Fruit fly (Drosophila melanogaster) whole organism, embryonic: ENCODE results near the gene Ufl1.
A peak's percentile ranks its signal among the peaks of the same experiment; 100 is the strongest.

Source experiments
- Awh ChIP-seq: fragments of 200-800 bp; sonication (Bioruptor generic); IDR thresholded peaks from 2 replicates; pipeline ENCODE4, ENCODE4 v1.3.6; 2022; ENCODE audit warnings: missing biosample characterization, missing genetic modification characterization
- CG10267 ChIP-seq: fragments of 200-800 bp; sonication (Bioruptor generic); optimal IDR thresholded peaks from 2 replicates; lab custom pipeline; 2018; ENCODE audit warnings: missing biosample characterization, mild to moderate bottlenecking, missing genetic modification characterization, moderate library complexity
- CG12155 ChIP-seq: fragments of 200-800 bp; sonication (Bioruptor generic); optimal IDR thresholded peaks from 3 replicates; lab custom pipeline; 2016; ENCODE audit warnings: missing biosample characterization, missing genetic modification characterization
- CG13287 ChIP-seq: fragments of 200-800 bp; sonication (Bioruptor generic); IDR thresholded peaks from 2 replicates; pipeline ENCODE4 v1.3.6; 2022; ENCODE audit warnings: missing biosample characterization, missing genetic modification characterization; ENCODE audit not compliant: partially characterized antibody
- CG13424 ChIP-seq: fragments of 200-800 bp; sonication (Bioruptor generic); optimal IDR thresholded peaks from 2 replicates; lab custom pipeline; 2019; ENCODE audit warnings: missing biosample characterization, mild to moderate bottlenecking, missing genetic modification characterization, moderate library complexity
- CG13624 ChIP-seq: fragments of 200-800 bp; sonication (Bioruptor generic); optimal IDR thresholded peaks from 2 replicates; lab custom pipeline; 2016; ENCODE audit warnings: missing biosample characterization, missing genetic modification characterization
- CG14965 ChIP-seq: fragments of 200-800 bp; sonication (Bioruptor generic); optimal IDR thresholded peaks from 2 replicates; lab custom pipeline; 2016; ENCODE audit warnings: missing biosample characterization, missing genetic modification characterization, borderline replicate concordance
- CG15011 ChIP-seq: fragments of 200-800 bp; sonication (Bioruptor generic); optimal IDR thresholded peaks from 3 replicates; lab custom pipeline; 2018; ENCODE audit warnings: missing biosample characterization, mild to moderate bottlenecking, missing genetic modification characterization
- CG17361 ChIP-seq: fragments of 200-800 bp; sonication (Bioruptor generic); IDR thresholded peaks from 3 replicates; pipeline ENCODE4 v1.3.6; 2022; ENCODE audit warnings: missing biosample characterization, missing genetic modification characterization
- CG18011 ChIP-seq: fragments of 200-800 bp; sonication (Bioruptor generic); optimal IDR thresholded peaks from 2 replicates; lab custom pipeline; 2017; ENCODE audit warnings: missing biosample characterization, missing genetic modification characterization, mild to moderate bottlenecking, moderate library complexity, missing genotype
- CG2129 ChIP-seq: fragments of 200-800 bp; sonication (Bioruptor generic); IDR thresholded peaks from 2 replicates; pipeline ENCODE4 v1.3.6; 2022; ENCODE audit warnings: missing biosample characterization, missing genetic modification characterization; ENCODE audit not compliant: partially characterized antibody
- CG31365 ChIP-seq: fragments of 200-800 bp; sonication (Bioruptor generic); optimal IDR thresholded peaks from 2 replicates; lab custom pipeline; 2018; ENCODE audit warnings: missing biosample characterization, mild to moderate bottlenecking, missing genetic modification characterization
- CG43689 ChIP-seq: fragments of 200-800 bp; sonication (Bioruptor generic); IDR thresholded peaks from 2 replicates; pipeline ENCODE4 v1.3.6; 2022; ENCODE audit warnings: missing biosample characterization, missing genetic modification characterization
- CG4707 ChIP-seq: fragments of 200-800 bp; sonication (Bioruptor generic); optimal IDR thresholded peaks from 2 replicates; lab custom pipeline; 2018; ENCODE audit warnings: missing biosample characterization, mild to moderate bottlenecking, missing genetic modification characterization, moderate library complexity
- CG4854 ChIP-seq: fragments of 200-800 bp; sonication (Bioruptor generic); optimal IDR thresholded peaks from 2 replicates; lab custom pipeline; 2016; ENCODE audit warnings: missing biosample characterization, missing genetic modification characterization, inconsistent platforms
- CG5953 ChIP-seq: fragments of 200-800 bp; sonication (Bioruptor generic); IDR thresholded peaks from 2 replicates; pipeline ENCODE4 v1.3.6; 2022; ENCODE audit warnings: missing biosample characterization, missing genetic modification characterization
- CG6175 ChIP-seq: fragments of 200-800 bp; sonication (Bioruptor generic); IDR thresholded peaks from 3 replicates; pipeline ENCODE4 v1.3.6; 2022; ENCODE audit warnings: missing biosample characterization, missing genetic modification characterization
- CG7963 ChIP-seq: fragments of 200-800 bp; sonication (Bioruptor generic); IDR thresholded peaks from 3 replicates; pipeline ENCODE4 v1.3.6; 2022; ENCODE audit warnings: missing biosample characterization, missing genetic modification characterization; ENCODE audit not compliant: partially characterized antibody
- D ChIP-seq, 2 experiments: fragments of 200-800 bp in 1 of 2; fragments of >200 bp in 1 of 2; sonication (Bioruptor generic) in 1 of 2; optimal IDR thresholded peaks; 2 replicates in 1 of 2; 3 replicates in 1 of 2; lab custom pipeline; 2017; ENCODE audit warnings: mild to moderate bottlenecking in 1 of 2, missing biosample characterization in 1 of 2, missing genetic modification characterization in 1 of 2, missing genetic modification reagents in 1 of 2
- Dek ChIP-seq: fragments of 200-800 bp; sonication (Bioruptor generic); optimal IDR thresholded peaks from 3 replicates; lab custom pipeline; 2019; ENCODE audit warnings: missing biosample characterization, mild to moderate bottlenecking, missing genetic modification characterization, moderate library complexity
- Dfd ChIP-seq, 2 experiments: fragments of >200 bp; optimal IDR thresholded peaks; 2 replicates each; lab custom pipeline; 2017; ENCODE audit warnings: missing biosample characterization in 2 of 2, missing genetic modification characterization in 2 of 2
- Fer1 ChIP-seq: fragments of 200-800 bp; sonication (Bioruptor generic); optimal IDR thresholded peaks from 2 replicates; lab custom pipeline; 2017; ENCODE audit warnings: missing biosample characterization, mild to moderate bottlenecking, missing genetic modification characterization
- GATAe ChIP-seq: fragments of 200-800 bp; sonication (Bioruptor generic); conservative IDR thresholded peaks from 2 replicates; pipeline ENCODE4 v1.3.6; 2022; ENCODE audit warnings: missing biosample characterization, missing genetic modification characterization
- Sry-β ChIP-seq: fragments of 200-800 bp; sonication (Bioruptor generic); optimal IDR thresholded peaks from 2 replicates; lab custom pipeline; 2018; ENCODE audit warnings: missing biosample characterization, mild to moderate bottlenecking, missing genetic modification characterization, moderate library complexity
- Ssrp ChIP-seq: fragments of 200-800 bp; sonication (Bioruptor generic); optimal IDR thresholded peaks from 2 replicates; lab custom pipeline; 2018; ENCODE audit warnings: missing biosample characterization, mild to moderate bottlenecking, missing genetic modification characterization, moderate library complexity
- aop ChIP-seq: fragments of 200-800 bp; sonication (Bioruptor generic); IDR thresholded peaks from 2 replicates; pipeline ENCODE4 v1.3.6; 2022; ENCODE audit warnings: missing biosample characterization, missing genetic modification characterization
- dysf ChIP-seq: fragments of 200-800 bp; sonication (Bioruptor generic); IDR thresholded peaks from 3 replicates; pipeline ENCODE4 v1.3.6; 2022; ENCODE audit warnings: missing biosample characterization, missing genetic modification characterization
- en ChIP-seq: fragments of 200-800 bp; sonication (Bioruptor generic); optimal IDR thresholded peaks from 2 replicates; lab custom pipeline; 2016; ENCODE audit warnings: missing biosample characterization, missing genetic modification characterization
- eyg ChIP-seq: fragments of 200-800 bp; sonication (Bioruptor generic); optimal IDR thresholded peaks from 3 replicates; lab custom pipeline; 2016; ENCODE audit warnings: missing biosample characterization, missing genetic modification characterization
- fd3F ChIP-seq: fragments of 200-800 bp; sonication (Bioruptor generic); optimal IDR thresholded peaks from 2 replicates; lab custom pipeline; 2018; ENCODE audit warnings: missing biosample characterization, mild to moderate bottlenecking, missing genetic modification characterization, moderate library complexity
- fd64A ChIP-seq: fragments of 200-800 bp; sonication (Bioruptor generic); optimal IDR thresholded peaks from 3 replicates; lab custom pipeline; 2018; ENCODE audit warnings: missing biosample characterization, mild to moderate bottlenecking, missing genetic modification characterization
- ftz-f1 ChIP-seq: fragments of 200-800 bp; sonication (Bioruptor generic); optimal IDR thresholded peaks from 2 replicates; lab custom pipeline; 2016; ENCODE audit warnings: missing biosample characterization, missing genetic modification characterization
- grn ChIP-seq: fragments of 200-800 bp; sonication (Bioruptor generic); optimal IDR thresholded peaks from 3 replicates; lab custom pipeline; 2017; ENCODE audit warnings: missing biosample characterization, missing genetic modification characterization
- gsb ChIP-seq: fragments of 200-800 bp; sonication (Bioruptor generic); IDR thresholded peaks from 2 replicates; pipeline ENCODE4 v1.3.6; 2022; ENCODE audit warnings: missing biosample characterization, missing genetic modification characterization
- h ChIP-seq: fragments of >200 bp; optimal IDR thresholded peaks from 2 replicates; lab custom pipeline; 2017
- insv ChIP-seq, 2 experiments: fragments of 200-800 bp; sonication (Bioruptor generic); optimal IDR thresholded peaks; 3 replicates each; lab custom pipeline; 2016 to 2018; ENCODE audit warnings: missing biosample characterization in 2 of 2, missing genetic modification characterization in 2 of 2
- lilli ChIP-seq: fragments of 200-800 bp; sonication (Bioruptor generic); optimal IDR thresholded peaks from 3 replicates; lab custom pipeline; 2016; ENCODE audit warnings: missing biosample characterization, missing genetic modification characterization
- run ChIP-seq: fragments of 200-800 bp; sonication (Bioruptor generic); optimal IDR thresholded peaks from 3 replicates; lab custom pipeline; 2018; ENCODE audit warnings: missing biosample characterization, mild to moderate bottlenecking, missing genetic modification characterization
- scrt ChIP-seq: fragments of 200-800 bp; sonication (Bioruptor generic); optimal IDR thresholded peaks from 2 replicates; lab custom pipeline; 2018; ENCODE audit warnings: missing biosample characterization, mild to moderate bottlenecking, missing genetic modification characterization, moderate library complexity
- so ChIP-seq: fragments of 200-800 bp; sonication (Bioruptor generic); IDR thresholded peaks from 3 replicates; pipeline ENCODE4 v1.3.6; 2022; ENCODE audit warnings: missing biosample characterization, missing genetic modification characterization
- sr ChIP-seq: fragments of 200-800 bp; sonication (Bioruptor generic); IDR thresholded peaks from 3 replicates; pipeline ENCODE4 v1.3.6; 2022; ENCODE audit warnings: missing biosample characterization, missing genetic modification characterization
- twi ChIP-seq: fragments of 200-800 bp; optimal IDR thresholded peaks from 2 replicates; lab custom pipeline; 2019; ENCODE audit warnings: missing biosample characterization, mild to moderate bottlenecking, missing genetic modification characterization, moderate library complexity
- z ChIP-seq: fragments of 200-800 bp; sonication (Bioruptor generic); IDR thresholded peaks from 3 replicates; pipeline ENCODE4 v1.3.6; 2022; ENCODE audit warnings: missing biosample characterization, missing genetic modification characterization

Gene Ufl1

DNA sequence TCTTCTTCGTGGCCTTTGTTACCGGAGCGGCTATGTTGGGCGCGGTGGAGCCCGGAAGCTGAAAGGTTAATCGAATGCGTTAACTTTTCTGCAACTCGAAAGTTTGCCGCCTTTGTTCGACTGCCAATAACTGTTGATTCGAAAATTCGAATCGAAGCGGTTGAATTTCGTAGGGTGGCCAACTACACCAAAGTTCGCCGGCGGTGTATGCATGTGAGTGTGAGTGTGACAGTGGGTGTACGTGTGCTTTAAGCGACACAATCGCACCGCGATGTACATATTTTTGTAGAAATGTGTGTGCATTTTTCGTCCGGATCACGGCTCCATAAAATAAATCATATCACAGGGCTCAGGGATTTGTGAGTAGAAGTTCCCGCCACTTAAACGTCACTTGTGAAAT lies 11.2 kb upstream of the Ufl1 start (continued):
- TF ChIP-seq CG14965 (no peak), CG17361 (GFP tag; lab: Robert Waterston, UW) (no peak), CG43689 (no peak), CG2129 (GFP tag; lab: Robert Waterston, UW) (no peak), GATAe (GFP tag; lab: Robert Waterston, UW) (no peak), so (GFP tag; lab: Robert Waterston, UW) (no peak), CG12155 (GFP tag; lab: Kevin White, UChicago) (no peak), Fer1 (no peak), twi (tag; lab: Kevin White, UChicago) (no peak), CG18011 (GFP tag; lab: Kevin White, UChicago) (no peak), CG31365 (no peak), dysf (GFP tag; lab: Robert Waterston, UW) (no peak), h (lab: Kevin White, UChicago) (no peak), fd3F (GFP tag; lab: Kevin White, UChicago) (no peak), D (optimal IDR thresholded peaks at IDR 0.05; lab: Kevin White, UChicago) (no peak), D (GFP tag; optimal IDR thresholded peaks at IDR 0.05; lab: Kevin White, UChicago) (no peak), CG4854 (no peak), run (tag; lab: Kevin White, UChicago) (no peak), Ssrp (no peak), CG15011 (GFP tag; lab: Kevin White, UChicago) (no peak), Dek (tag; lab: Kevin White, UChicago) (no peak), eyg (GFP tag; lab: Kevin White, UChicago) (no peak), ftz-f1 (GFP tag; lab: Kevin White, UChicago) (no peak), Dfd (GFP tag; optimal IDR thresholded peaks at IDR 0.05; lab: Kevin White, UChicago) (no peak), gsb (GFP tag; lab: Robert Waterston, UW) (no peak), sr (GFP tag; lab: Robert Waterston, UW) (peak; percentile 74), z (GFP tag; lab: Robert Waterston, UW) (no peak), CG4707 (GFP tag; lab: Kevin White, UChicago) (peak; percentile 28), en (no peak), scrt (GFP tag; lab: Kevin White, UChicago) (peak; percentile 21), Awh (GFP tag; lab: Robert Waterston, UW) (no peak), fd64A (no peak), CG5953 (GFP tag; lab: Robert Waterston, UW) (no peak), lilli (GFP tag; lab: Kevin White, UChicago) (no peak), CG13287 (peak; percentile 22; the same call in 1 of the 2 replicates), grn (GFP tag; lab: Kevin White, UChicago) (no peak), CG13624 (GFP tag; lab: Kevin White, UChicago) (no peak), CG13424 (tag; lab: Kevin White, UChicago) (no peak), CG7963 (GFP tag; lab: Robert Waterston, UW) (no peak), insv (GFP tag; optimal IDR thresholded peaks at IDR 0.05; lab: Kevin White, UChicago) (no peak), CG10267 (tag; lab: Kevin White, UChicago) (no peak), Sry-β (GFP tag; lab: Kevin White, UChicago) (no peak), aop (GFP tag; lab: Robert Waterston, UW) (no peak), CG6175 (GFP tag; lab: Robert Waterston, UW) (no peak)
- TF ChIP-seq, all 482 proteins: peak for 28
